Worm (Caenorhabditis elegans) whole organism, L2 larva: ENCODE data around the gene E04D5.4.

Experiments
- C34F6.9 ChIP-seq: fragments of 150-350 bp; optimal IDR thresholded peaks from 2 replicates; lab custom pipeline; 2014; ENCODE audit warnings: missing biosample characterization, missing genetic modification characterization
- R02D3.7 ChIP-seq: fragments of 150-350 bp; optimal IDR thresholded peaks from 2 replicates; lab custom pipeline; 2014; ENCODE audit warnings: missing biosample characterization, missing genetic modification characterization
- Y55F3AM.14 ChIP-seq: fragments of 200-800 bp; sonication (Bioruptor generic); optimal IDR thresholded peaks from 2 replicates; lab custom pipeline; 2018; ENCODE audit warnings: mild to moderate bottlenecking, missing genetic modification characterization, missing compliant biosample characterization
- ZK546.5 ChIP-seq: sonication (generic microtip); optimal IDR thresholded peaks from 2 replicates; lab custom pipeline; 2017; ENCODE audit warnings: missing biosample characterization, missing genetic modification characterization
- aly-2 ChIP-seq: fragments of 150-350 bp; optimal IDR thresholded peaks from 2 replicates; lab custom pipeline; 2014; ENCODE audit warnings: missing biosample characterization, missing genetic modification characterization
- blmp-1 ChIP-seq: sonication (generic microtip); optimal IDR thresholded peaks from 2 replicates; lab custom pipeline; 2017; ENCODE audit warnings: missing genetic modification characterization, mild to moderate bottlenecking, missing compliant biosample characterization, antibody characterized with exemption, moderate library complexity; ENCODE audit not compliant: insufficient read depth
- ceh-82 ChIP-seq: fragments of 150-350 bp; optimal IDR thresholded peaks from 2 replicates; lab custom pipeline; 2014; ENCODE audit warnings: missing biosample characterization, missing genetic modification characterization
- crh-2 ChIP-seq: sonication (generic microtip); optimal IDR thresholded peaks from 2 replicates; lab custom pipeline; 2017; ENCODE audit warnings: missing biosample characterization, missing genetic modification characterization
- dmd-4 ChIP-seq: sonication (generic microtip); optimal IDR thresholded peaks from 2 replicates; lab custom pipeline; 2017; ENCODE audit warnings: missing biosample characterization, missing genetic modification characterization
- egl-27 ChIP-seq: sonication (generic microtip); optimal IDR thresholded peaks from 3 replicates; lab custom pipeline; 2017; ENCODE audit warnings: missing biosample characterization, missing genetic modification reagents, missing genetic modification characterization
- elt-3 ChIP-seq: sonication (generic microtip); optimal IDR thresholded peaks from 2 replicates; lab custom pipeline; 2017; ENCODE audit warnings: missing biosample characterization, missing genetic modification characterization
- fos-1 ChIP-seq: fragments of 150-350 bp; optimal IDR thresholded peaks from 2 replicates; lab custom pipeline; 2014; ENCODE audit warnings: missing biosample characterization, missing genetic modification characterization
- gmeb-1 ChIP-seq: fragments of 150-350 bp; optimal IDR thresholded peaks from 2 replicates; lab custom pipeline; 2014; ENCODE audit warnings: missing biosample characterization, missing genetic modification characterization
- lin-11 ChIP-seq: fragments of 150-350 bp; sonication (generic microtip); optimal IDR thresholded peaks from 2 replicates; lab custom pipeline; 2014; ENCODE audit warnings: missing biosample characterization, missing genetic modification characterization, inconsistent platforms, mixed read lengths
- lin-13 ChIP-seq: fragments of 150-350 bp; optimal IDR thresholded peaks from 2 replicates; lab custom pipeline; 2014; ENCODE audit warnings: missing biosample characterization, missing genetic modification reagents, missing genetic modification characterization
- lin-39 ChIP-seq: fragments of 150-350 bp; optimal IDR thresholded peaks from 2 replicates; lab custom pipeline; 2014; ENCODE audit warnings: missing biosample characterization, missing genetic modification reagents, missing genetic modification characterization
- lsy-2 ChIP-seq, 2 experiments: fragments of 150-350 bp in 1 of 2; sonication (generic microtip) in 1 of 2; optimal IDR thresholded peaks; 2 replicates each; lab custom pipeline; 2014 to 2017; ENCODE audit warnings: missing biosample characterization in 2 of 2, missing genetic modification characterization in 2 of 2
- mab-5 ChIP-seq: fragments of 150-350 bp; optimal IDR thresholded peaks from 2 replicates; lab custom pipeline; 2014; ENCODE audit warnings: missing biosample characterization, missing genetic modification characterization
- mbf-1 ChIP-seq: sonication (generic microtip); optimal IDR thresholded peaks from 2 replicates; lab custom pipeline; 2017; ENCODE audit warnings: missing biosample characterization, missing genetic modification characterization
- nhr-10 ChIP-seq: sonication (generic microtip); optimal IDR thresholded peaks from 2 replicates; lab custom pipeline; 2017; ENCODE audit warnings: missing biosample characterization, missing genetic modification characterization
- nhr-12 ChIP-seq: fragments of 150-350 bp; optimal IDR thresholded peaks from 2 replicates; lab custom pipeline; 2014; ENCODE audit warnings: missing biosample characterization, missing genetic modification characterization
- nhr-129 ChIP-seq: fragments of 150-350 bp; optimal IDR thresholded peaks from 2 replicates; lab custom pipeline; 2014; ENCODE audit warnings: missing biosample characterization, missing genetic modification characterization
- nhr-23 ChIP-seq: fragments of 150-350 bp; optimal IDR thresholded peaks from 2 replicates; lab custom pipeline; 2014; ENCODE audit warnings: missing biosample characterization, missing genetic modification reagents, missing genetic modification characterization
- nhr-237 ChIP-seq: fragments of 150-350 bp; optimal IDR thresholded peaks from 2 replicates; lab custom pipeline; 2014; ENCODE audit warnings: missing biosample characterization, missing genetic modification characterization
- nhr-25 ChIP-seq: fragments of 150-350 bp; sonication (generic microtip); optimal IDR thresholded peaks from 3 replicates; lab custom pipeline; 2014; ENCODE audit warnings: missing biosample characterization, missing genetic modification characterization
- nhr-6 ChIP-seq: fragments of 150-350 bp; optimal IDR thresholded peaks from 2 replicates; lab custom pipeline; 2014; ENCODE audit warnings: missing biosample characterization, missing genetic modification characterization
- peb-1 ChIP-seq: fragments of 150-350 bp; optimal IDR thresholded peaks from 2 replicates; lab custom pipeline; 2014; ENCODE audit warnings: missing biosample characterization, missing genetic modification characterization
- skn-1 ChIP-seq: sonication (generic microtip); optimal IDR thresholded peaks from 2 replicates; lab custom pipeline; 2017; ENCODE audit warnings: missing biosample characterization, missing genetic modification characterization
- sma-3 ChIP-seq: sonication (generic microtip); optimal IDR thresholded peaks from 2 replicates; lab custom pipeline; 2016; ENCODE audit warnings: missing genetic modification reagents, missing genetic modification characterization, missing compliant biosample characterization
- sma-9 ChIP-seq, 2 experiments: fragments of 150-350 bp in 1 of 2; sonication (generic microtip) in 1 of 2; optimal IDR thresholded peaks; 2 replicates each; lab custom pipeline; 2014 to 2016; ENCODE audit warnings: missing genetic modification characterization in 2 of 2, mild to moderate bottlenecking in 1 of 2, missing biosample characterization in 1 of 2, missing compliant biosample characterization in 1 of 2, missing genetic modification reagents in 1 of 2, moderate library complexity in 1 of 2
- snpc-4 ChIP-seq: fragments of 150-350 bp; optimal IDR thresholded peaks from 2 replicates; lab custom pipeline; 2014; ENCODE audit warnings: missing biosample characterization, missing genetic modification characterization
- unc-39 ChIP-seq: fragments of 150-350 bp; optimal IDR thresholded peaks from 2 replicates; lab custom pipeline; 2014; ENCODE audit warnings: missing biosample characterization, missing genetic modification characterization
- unc-55 ChIP-seq: fragments of 150-350 bp; sonication (generic microtip); optimal IDR thresholded peaks from 3 replicates; lab custom pipeline; 2014; ENCODE audit warnings: missing biosample characterization, missing genetic modification reagents, missing genetic modification characterization
- unc-62 ChIP-seq: fragments of 150-350 bp; optimal IDR thresholded peaks from 2 replicates; lab custom pipeline; 2014; ENCODE audit warnings: missing biosample characterization, missing genetic modification reagents, missing genetic modification characterization
- ztf-1 ChIP-seq: fragments of 200-800 bp; sonication (Bioruptor generic); conservative IDR thresholded peaks from 2 replicates; pipeline ENCODE4 v1.3.6; 2022; ENCODE audit warnings: missing genetic modification characterization, missing compliant biosample characterization
- ztf-11 ChIP-seq: sonication (generic microtip); optimal IDR thresholded peaks from 2 replicates; lab custom pipeline; 2017; ENCODE audit warnings: missing biosample characterization, missing genetic modification characterization
- ztf-4 ChIP-seq: fragments of 150-350 bp; optimal IDR thresholded peaks from 2 replicates; lab custom pipeline; 2014; ENCODE audit warnings: missing biosample characterization, missing genetic modification characterization

Gene E04D5.4

ce11 chrII:10396578-10396977 lies 43.5 kb upstream of the E04D5.4 start, which contains the start of gene T09F3.5:
Gene T09F3.5, plus strand, starts transcription at chrII:10396878.
- TF ChIP-seq lin-13: no peak
- TF ChIP-seq nhr-23 (tag; lab: Kevin White, UChicago): no peak
- TF ChIP-seq lin-11: no peak
- TF ChIP-seq aly-2: no peak
- TF ChIP-seq ztf-4 (tag; lab: Kevin White, UChicago): no peak
- TF ChIP-seq ztf-11 (tag; lab: Kevin White, UChicago): no peak
- TF ChIP-seq nhr-6 (tag; lab: Kevin White, UChicago): no peak
- no peak for TF ChIP-seq nhr-10 (tag; lab: Kevin White, UChicago)
- no peak for TF ChIP-seq snpc-4
- TF ChIP-seq nhr-12 (tag; lab: Kevin White, UChicago): no peak
- TF ChIP-seq unc-62 (GFP tag; lab: Kevin White, UChicago): no peak
- TF ChIP-seq Y55F3AM.14: no peak
- TF ChIP-seq lsy-2 (tag; optimal IDR thresholded peaks at IDR 0.05; lab: Kevin White, UChicago): no peak
- TF ChIP-seq ceh-82 (tag; lab: Kevin White, UChicago): no peak

ce11 chrII:10402991-10403390 lies 37.1 kb upstream of the E04D5.4 start:
- TF ChIP-seq nhr-12 (tag; lab: Kevin White, UChicago) (no peak), lin-39 (tag; lab: Kevin White, UChicago) (no peak), gmeb-1 (tag; lab: Kevin White, UChicago) (peak; percentile 19), fos-1 (tag; lab: Kevin White, UChicago) (peak; percentile 81), sma-9 (GFP tag; optimal IDR thresholded peaks at IDR 0.05; lab: Kevin White, UChicago) (peak; percentile 53), sma-9 (tag; optimal IDR thresholded peaks at IDR 0.05; lab: Kevin White, UChicago) (no peak), lin-11 (no peak)
- TF ChIP-seq, all 48 proteins: peak for 3

- TF ChIP-seq mab-5 (tag; lab: Kevin White, UChicago): no peak
- no peak for TF ChIP-seq skn-1 (tag; lab: Kevin White, UChicago)
- no peak for TF ChIP-seq unc-62 (GFP tag; lab: Kevin White, UChicago)
- no peak for TF ChIP-seq lin-13
- TF ChIP-seq Y55F3AM.14: no peak
- no peak for TF ChIP-seq gmeb-1 (tag; lab: Kevin White, UChicago)
- no peak for TF ChIP-seq lin-39 (tag; lab: Kevin White, UChicago)
- TF ChIP-seq dmd-4 (tag; lab: Kevin White, UChicago): no peak
- TF ChIP-seq crh-2 (tag; lab: Kevin White, UChicago): no peak
- TF ChIP-seq nhr-12 (tag; lab: Kevin White, UChicago): no peak
- TF ChIP-seq nhr-237 (tag; lab: Kevin White, UChicago): no peak
- no peak for TF ChIP-seq fos-1 (tag; lab: Kevin White, UChicago)
- no peak for TF ChIP-seq blmp-1 (tag; lab: Kevin White, UChicago)
- TF ChIP-seq nhr-23 (tag; lab: Kevin White, UChicago): no peak
- no peak for TF ChIP-seq nhr-25 (tag; lab: Kevin White, UChicago)
- TF ChIP-seq nhr-129 (tag; lab: Kevin White, UChicago): no peak
- TF ChIP-seq peb-1 (tag; lab: Kevin White, UChicago): no peak
- no peak for TF ChIP-seq R02D3.7
- TF ChIP-seq, all 48 proteins: peak for 0
These were observed 29.1 kb upstream of the E04D5.4 start, which contains the start of gene E04D5.5 for ce11 chrII:10410989-10411388. Gene E04D5.5, plus strand, starts transcription at chrII:10411289.

- peak; percentile 16 for TF ChIP-seq lin-13
- peak; percentile 28 to 93 for TF ChIP-seq lsy-2 (tag; optimal IDR thresholded peaks at IDR 0.05; lab: Kevin White, UChicago)
- TF ChIP-seq unc-55 (GFP tag; lab: Kevin White, UChicago): peak; percentile 27
- TF ChIP-seq ztf-1 (GFP tag; lab: Robert Waterston, UW): no peak
- TF ChIP-seq nhr-12 (tag; lab: Kevin White, UChicago): no peak
- TF ChIP-seq C34F6.9 (tag; lab: Kevin White, UChicago): peak; percentile 16
- TF ChIP-seq gmeb-1 (tag; lab: Kevin White, UChicago): peak; percentile 20
These were observed 23.7 kb upstream of the E04D5.4 start, which contains the start of gene eif-2A for ce11 chrII:10416332-10416863. Gene eif-2A, plus strand, starts transcription at chrII:10416800.

- TF ChIP-seq nhr-12 (tag; lab: Kevin White, UChicago) (no peak), mbf-1 (no peak), lin-13 (no peak), elt-3 (tag; lab: Kevin White, UChicago) (no peak), nhr-23 (tag; lab: Kevin White, UChicago) (no peak), gmeb-1 (tag; lab: Kevin White, UChicago) (no peak), snpc-4 (no peak), crh-2 (tag; lab: Kevin White, UChicago) (no peak), egl-27 (no peak), unc-39 (tag; lab: Kevin White, UChicago) (no peak), mab-5 (tag; lab: Kevin White, UChicago) (no peak), ceh-82 (tag; lab: Kevin White, UChicago) (no peak), blmp-1 (tag; lab: Kevin White, UChicago) (no peak), sma-3 (GFP tag; lab: Kevin White, UChicago) (no peak), dmd-4 (tag; lab: Kevin White, UChicago) (no peak), R02D3.7 (no peak), lsy-2 (tag; optimal IDR thresholded peaks at IDR 0.05; lab: Kevin White, UChicago) (no peak), sma-9 (GFP tag; optimal IDR thresholded peaks at IDR 0.05; lab: Kevin White, UChicago) (no peak), sma-9 (tag; optimal IDR thresholded peaks at IDR 0.05; lab: Kevin White, UChicago) (no peak), ZK546.5 (tag; lab: Kevin White, UChicago) (no peak)
These were observed 18.1 kb upstream of the E04D5.4 start, which contains the start of gene frpr-21 for ce11 chrII:10421941-10422340. Gene frpr-21, minus strand, starts transcription at chrII:10422041.
